Worm (Caenorhabditis elegans): ENCODE data around the gene F15E6.9.

- TF ChIP-seq ama-1 (optimal IDR thresholded peaks at IDR 0.05), result no peak
- TF ChIP-seq hnd-1 (tag; optimal IDR thresholded peaks at IDR 0.05), result no peak
- no peak for TF ChIP-seq tbx-37 (GFP tag; conservative IDR thresholded peaks at IDR 0.05)
- TF ChIP-seq B0310.2 (tag; optimal IDR thresholded peaks at IDR 0.05), result no peak
- no peak for TF ChIP-seq tra-4 (tag; optimal IDR thresholded peaks at IDR 0.05)
- no peak for TF ChIP-seq pes-1 (GFP tag; IDR thresholded peaks at IDR 0.05)
- TF ChIP-seq scrt-1 (GFP tag; IDR thresholded peaks at IDR 0.05), result no peak
- no peak for TF ChIP-seq sea-1 (GFP tag; conservative IDR thresholded peaks at IDR 0.05)
- TF ChIP-seq hmbx-1 (tag; optimal IDR thresholded peaks at IDR 0.05), result no peak
- no peak for TF ChIP-seq flt-1 (GFP tag; IDR thresholded peaks at IDR 0.05)
- TF ChIP-seq hmg-4 (GFP tag; optimal IDR thresholded peaks at IDR 0.05), result no peak
- no peak for TF ChIP-seq tbx-11 (GFP tag; IDR thresholded peaks at IDR 0.05)
- no peak for TF ChIP-seq ceh-13 (GFP tag; optimal IDR thresholded peaks at IDR 0.05)
These were observed 26.7 kb downstream of the F15E6.9 start, which contains the start of gene F36A4.1 for ce11 chrIV:4272167-4272566.
